Fruit fly (Drosophila melanogaster) whole organism, embryonic: ENCODE measurements around the gene CG1273.

Experiments used
- Adf1 ChIP-seq: fragments of 200-800 bp; sonication (Bioruptor generic); IDR thresholded peaks from 2 replicates; pipeline ENCODE4 v1.3.6; 2022; ENCODE audit warnings: missing biosample characterization, missing genetic modification characterization
- BEAF-32 ChIP-seq: fragments of 200-800 bp; sonication (Bioruptor generic); optimal IDR thresholded peaks from 3 replicates; lab custom pipeline; 2017; ENCODE audit warnings: missing biosample characterization, missing genetic modification characterization, mild to moderate bottlenecking, moderate library complexity, missing genetic modification reagents
- CG10267 ChIP-seq: fragments of 200-800 bp; sonication (Bioruptor generic); optimal IDR thresholded peaks from 2 replicates; lab custom pipeline; 2018; ENCODE audit warnings: missing biosample characterization, mild to moderate bottlenecking, missing genetic modification characterization, moderate library complexity
- CG12104 ChIP-seq: fragments of 200-800 bp; sonication (Bioruptor generic); optimal IDR thresholded peaks from 3 replicates; lab custom pipeline; 2016; ENCODE audit warnings: missing biosample characterization, missing genetic modification characterization
- CG13287 ChIP-seq: fragments of 200-800 bp; sonication (Bioruptor generic); IDR thresholded peaks from 2 replicates; pipeline ENCODE4 v1.3.6; 2022; ENCODE audit warnings: missing biosample characterization, missing genetic modification characterization; ENCODE audit not compliant: partially characterized antibody
- CG14710 ChIP-seq: fragments of 200-800 bp; sonication (Bioruptor generic); optimal IDR thresholded peaks from 3 replicates; lab custom pipeline; 2019; ENCODE audit warnings: missing biosample characterization, mild to moderate bottlenecking, missing genetic modification characterization, moderate library complexity
- CG16863 ChIP-seq: fragments of 200-800 bp; sonication (Bioruptor generic); optimal IDR thresholded peaks from 3 replicates; lab custom pipeline; 2016; ENCODE audit warnings: missing biosample characterization, missing genetic modification characterization
- CG1832 ChIP-seq: fragments of 200-800 bp; sonication (Bioruptor generic); optimal IDR thresholded peaks from 2 replicates; lab custom pipeline; 2017; ENCODE audit warnings: missing biosample characterization, mild to moderate bottlenecking, missing genetic modification characterization, inconsistent platforms
- CG18599 ChIP-seq: fragments of 200-800 bp; sonication (Bioruptor generic); optimal IDR thresholded peaks from 3 replicates; lab custom pipeline; 2017; ENCODE audit warnings: missing biosample characterization, missing genetic modification characterization, mild to moderate bottlenecking, moderate library complexity, missing genetic modification reagents
- CG31224 ChIP-seq: fragments of 200-800 bp; sonication (Bioruptor generic); IDR thresholded peaks from 2 replicates; pipeline ENCODE4 v1.3.6; 2022; ENCODE audit warnings: missing biosample characterization, missing genetic modification characterization
- CG34376 ChIP-seq: fragments of 200-800 bp; sonication (Bioruptor generic); optimal IDR thresholded peaks from 2 replicates; lab custom pipeline; 2018; ENCODE audit warnings: missing biosample characterization, mild to moderate bottlenecking, missing genetic modification characterization
- CG34422 ChIP-seq: fragments of 200-800 bp; sonication (Bioruptor generic); IDR thresholded peaks from 3 replicates; pipeline ENCODE4 v1.3.6; 2022; ENCODE audit warnings: missing biosample characterization, missing genetic modification characterization
- CG42726 ChIP-seq: fragments of 200-800 bp; sonication (Bioruptor generic); IDR thresholded peaks from 2 replicates; pipeline ENCODE4 v1.3.6; 2022; ENCODE audit warnings: missing biosample characterization, missing genetic modification characterization; ENCODE audit not compliant: partially characterized antibody
- CG4617 ChIP-seq: fragments of 200-800 bp; sonication (Bioruptor generic); optimal IDR thresholded peaks from 3 replicates; lab custom pipeline; 2016; ENCODE audit warnings: missing biosample characterization, missing genetic modification characterization, borderline replicate concordance
- CG7745 ChIP-seq: fragments of 200-800 bp; sonication (Bioruptor generic); optimal IDR thresholded peaks from 2 replicates; lab custom pipeline; 2018; ENCODE audit warnings: missing biosample characterization, mild to moderate bottlenecking, missing genetic modification characterization, moderate library complexity
- CG9797 ChIP-seq: fragments of 200-800 bp; sonication (Bioruptor generic); optimal IDR thresholded peaks from 3 replicates; lab custom pipeline; 2018; ENCODE audit warnings: missing biosample characterization, mild to moderate bottlenecking, missing genetic modification characterization
- Chrac-16 ChIP-seq: fragments of 200-800 bp; sonication (Bioruptor generic); optimal IDR thresholded peaks from 3 replicates; lab custom pipeline; 2016; ENCODE audit warnings: missing biosample characterization, missing genetic modification characterization
- E2f2 ChIP-seq: fragments of 200-800 bp; sonication (Bioruptor generic); IDR thresholded peaks from 2 replicates; pipeline ENCODE4 v1.3.6; 2022; ENCODE audit warnings: missing biosample characterization, missing genetic modification characterization
- Fer2 ChIP-seq: fragments of 200-800 bp; sonication (Bioruptor generic); optimal IDR thresholded peaks from 2 replicates; lab custom pipeline; 2018; ENCODE audit warnings: missing biosample characterization, mild to moderate bottlenecking, missing genetic modification characterization, moderate library complexity
- Fer3 ChIP-seq: fragments of 200-800 bp; sonication (Bioruptor generic); optimal IDR thresholded peaks from 2 replicates; lab custom pipeline; 2018; ENCODE audit warnings: missing biosample characterization, mild to moderate bottlenecking, missing genetic modification characterization, moderate library complexity
- Hmx ChIP-seq: fragments of 200-800 bp; sonication (Bioruptor generic); optimal IDR thresholded peaks from 2 replicates; lab custom pipeline; 2016; ENCODE audit warnings: missing biosample characterization, missing genetic modification characterization
- Hr3 ChIP-seq: fragments of 200-800 bp; sonication (Bioruptor generic); optimal IDR thresholded peaks from 3 replicates; lab custom pipeline; 2016; ENCODE audit warnings: missing biosample characterization, missing genetic modification characterization
- Lhr ChIP-seq: fragments of 200-800 bp; sonication (Bioruptor generic); optimal IDR thresholded peaks from 3 replicates; lab custom pipeline; 2017; ENCODE audit warnings: mild to moderate bottlenecking, missing biosample characterization, missing genetic modification reagents, missing genetic modification characterization
- MBD-R2 ChIP-seq: fragments of 200-800 bp; sonication (Bioruptor generic); IDR thresholded peaks from 2 replicates; pipeline ENCODE4 v1.3.6; 2022; ENCODE audit warnings: missing biosample characterization, missing genetic modification characterization
- MESR4 ChIP-seq: fragments of 200-800 bp; sonication (Bioruptor generic); optimal IDR thresholded peaks from 2 replicates; lab custom pipeline; 2018; ENCODE audit warnings: missing biosample characterization, mild to moderate bottlenecking, missing genetic modification characterization, moderate library complexity
- Neu2 ChIP-seq: fragments of 200-800 bp; sonication (Bioruptor generic); optimal IDR thresholded peaks from 3 replicates; lab custom pipeline; 2016; ENCODE audit warnings: missing biosample characterization, missing genetic modification characterization, borderline replicate concordance
- Sry-δ ChIP-seq: fragments of 200-800 bp; sonication (Bioruptor generic); optimal IDR thresholded peaks from 2 replicates; lab custom pipeline; 2016; ENCODE audit warnings: missing biosample characterization, missing genetic modification characterization
- Stat92E ChIP-seq, 3 experiments: fragments of >200 bp in 2 of 3; fragments of 200-800 bp in 1 of 3; sonication (Bioruptor generic) in 1 of 3; optimal IDR thresholded peaks; 2 replicates each; lab custom pipeline; 2017 to 2019; ENCODE audit warnings: missing biosample characterization in 3 of 3, missing genetic modification characterization in 3 of 3, mild to moderate bottlenecking in 1 of 3, moderate library complexity in 1 of 3
- YL-1 ChIP-seq: fragments of 200-800 bp; sonication (Bioruptor generic); optimal IDR thresholded peaks from 3 replicates; lab custom pipeline; 2017; ENCODE audit warnings: missing biosample characterization, mild to moderate bottlenecking, missing genetic modification characterization
- crc ChIP-seq: fragments of 200-800 bp; sonication (Bioruptor generic); optimal IDR thresholded peaks from 2 replicates; lab custom pipeline; 2016; ENCODE audit warnings: missing biosample characterization, missing genetic modification characterization
- dm ChIP-seq: fragments of 200-800 bp; sonication (Bioruptor generic); optimal IDR thresholded peaks from 3 replicates; lab custom pipeline; 2016; ENCODE audit warnings: missing biosample characterization, missing genetic modification characterization
- eve ChIP-seq, 2 experiments: fragments of >200 bp; optimal IDR thresholded peaks; 2 replicates each; lab custom pipeline; 2017; ENCODE audit warnings: missing biosample characterization in 2 of 2, missing genetic modification characterization in 2 of 2
- ewg ChIP-seq: fragments of 200-800 bp; sonication (Bioruptor generic); optimal IDR thresholded peaks from 3 replicates; lab custom pipeline; 2017; ENCODE audit warnings: mild to moderate bottlenecking, missing biosample characterization, missing genetic modification reagents, missing genetic modification characterization
- gfzf ChIP-seq: fragments of 200-800 bp; sonication (Bioruptor generic); optimal IDR thresholded peaks from 2 replicates; lab custom pipeline; 2016; ENCODE audit warnings: missing biosample characterization, mild to moderate bottlenecking, missing genetic modification characterization, moderate library complexity
- grn ChIP-seq: fragments of 200-800 bp; sonication (Bioruptor generic); optimal IDR thresholded peaks from 3 replicates; lab custom pipeline; 2017; ENCODE audit warnings: missing biosample characterization, missing genetic modification characterization
- odd ChIP-seq: fragments of 200-800 bp; sonication (Bioruptor generic); optimal IDR thresholded peaks from 2 replicates; lab custom pipeline; 2017; ENCODE audit warnings: missing biosample characterization, mild to moderate bottlenecking, missing genetic modification characterization
- row ChIP-seq: fragments of 200-800 bp; sonication (Bioruptor generic); IDR thresholded peaks from 3 replicates; pipeline ENCODE4 v1.3.6; 2022; ENCODE audit warnings: missing biosample characterization, missing genetic modification characterization
- salm ChIP-seq: fragments of 200-800 bp; sonication (Bioruptor generic); optimal IDR thresholded peaks from 2 replicates; lab custom pipeline; 2018; ENCODE audit warnings: missing biosample characterization, mild to moderate bottlenecking, missing genetic modification characterization
- sc ChIP-seq, 3 experiments: fragments of >200 bp in 2 of 3; fragments of 200-800 bp in 1 of 3; sonication (Bioruptor generic) in 1 of 3; optimal IDR thresholded peaks; 2 replicates in 2 of 3; 3 replicates in 1 of 3; lab custom pipeline; 2017; ENCODE audit warnings: mild to moderate bottlenecking in 1 of 3, missing biosample characterization in 1 of 3, missing genetic modification characterization in 1 of 3, missing genetic modification reagents in 1 of 3
- sens ChIP-seq: fragments of 200-800 bp; sonication (Bioruptor generic); peaks from one replicate; lab custom pipeline; 2016; ENCODE audit warnings: missing biosample characterization, missing genetic modification characterization
- stwl ChIP-seq: fragments of 200-800 bp; sonication (Bioruptor generic); optimal IDR thresholded peaks from 3 replicates; lab custom pipeline; 2018; ENCODE audit warnings: missing biosample characterization, mild to moderate bottlenecking, missing genetic modification characterization, moderate library complexity
- tll ChIP-seq, 2 experiments: fragments of 200-800 bp in 1 of 2; fragments of >200 bp in 1 of 2; sonication (Bioruptor generic) in 1 of 2; optimal IDR thresholded peaks; 2 replicates each; lab custom pipeline; 2017 to 2019; ENCODE audit warnings: missing biosample characterization in 2 of 2, missing genetic modification characterization in 2 of 2, mild to moderate bottlenecking in 1 of 2, moderate library complexity in 1 of 2
- trem ChIP-seq: fragments of 200-800 bp; optimal IDR thresholded peaks from 3 replicates; lab custom pipeline; 2019; ENCODE audit warnings: missing biosample characterization, mild to moderate bottlenecking, missing genetic modification characterization, moderate library complexity
- ttk ChIP-seq: fragments of 200-800 bp; sonication (Bioruptor generic); IDR thresholded peaks from 2 replicates; pipeline ENCODE4 v2.1.2; 2022; ENCODE audit warnings: missing biosample characterization, missing genetic modification characterization
- tup ChIP-seq: fragments of 200-800 bp; sonication (Bioruptor generic); optimal IDR thresholded peaks from 2 replicates; lab custom pipeline; 2016; ENCODE audit warnings: missing biosample characterization, mild to moderate bottlenecking, missing genetic modification characterization, moderate library complexity

Gene CG1273

dm6 chr3L:4318677-4319580 lies 55.4 kb downstream of the CG1273 start, which contains the start of gene PMP34 (continued):
- TF ChIP-seq CG34376 (GFP tag; lab: Kevin White, UChicago) (peak; percentile 45), Chrac-16 (GFP tag; lab: Kevin White, UChicago) (no peak), salm (tag; lab: Kevin White, UChicago) (no peak), tll (GFP tag; optimal IDR thresholded peaks at IDR 0.05; lab: Kevin White, UChicago) (no peak), CG1832 (GFP tag; lab: Kevin White, UChicago) (no peak), Fer3 (tag; lab: Kevin White, UChicago) (no peak), Hr3 (no peak), odd (GFP tag; lab: Kevin White, UChicago) (no peak), sc (optimal IDR thresholded peaks at IDR 0.05; lab: Kevin White, UChicago) (no peak), sc (GFP tag; optimal IDR thresholded peaks at IDR 0.05; lab: Kevin White, UChicago) (no peak), CG12104 (GFP tag; lab: Kevin White, UChicago) (no peak), CG42726 (no peak), CG31224 (GFP tag; lab: Robert Waterston, UW) (no peak), Adf1 (GFP tag; lab: Robert Waterston, UW) (peak; percentile 76; the same call in 1 of the 2 replicates), CG18599 (no peak), tup (GFP tag; lab: Kevin White, UChicago) (no peak), grn (GFP tag; lab: Kevin White, UChicago) (peak; percentile 83), crc (GFP tag; lab: Kevin White, UChicago) (no peak)

dm6 chr3L:4322032-4322617 lies 58.6 kb downstream of the CG1273 start, which contains the start of gene CG15014:
Gene CG15014, minus strand, starts transcription at chr3L:4322259.
- peak; percentile 86 for TF ChIP-seq sens (GFP tag; lab: Kevin White, UChicago)
- TF ChIP-seq trem (tag; lab: Kevin White, UChicago), result peak; percentile 29
- peak; percentile 14; the same call in 1 of the 2 replicates for TF ChIP-seq E2f2 (GFP tag; lab: Robert Waterston, UW)
- no peak for TF ChIP-seq eve (GFP tag; optimal IDR thresholded peaks at IDR 0.05; lab: Kevin White, UChicago)
- TF ChIP-seq CG16863 (GFP tag; lab: Kevin White, UChicago), result no peak
- TF ChIP-seq CG13287 (GFP tag; lab: Robert Waterston, UW), result peak; percentile 29; the same call in 1 of the 2 replicates
- no peak for TF ChIP-seq ttk
- peak; percentile 68 for TF ChIP-seq MBD-R2 (GFP tag; lab: Robert Waterston, UW)
- TF ChIP-seq Hmx (GFP tag; lab: Kevin White, UChicago), result no peak
- peak; percentile 25 for TF ChIP-seq BEAF-32
- no peak for TF ChIP-seq ewg (GFP tag; lab: Kevin White, UChicago)
- TF ChIP-seq dm (GFP tag; lab: Kevin White, UChicago), result peak; percentile 43
- no peak for TF ChIP-seq Sry-δ (GFP tag; lab: Kevin White, UChicago)
- TF ChIP-seq MESR4 (GFP tag; lab: Kevin White, UChicago), result peak; percentile 40
- TF ChIP-seq CG34422 (GFP tag; lab: Robert Waterston, UW), result peak; percentile 16; the same call in 1 of the 3 replicates
- TF ChIP-seq CG7745 (tag; lab: Kevin White, UChicago), result no peak
- peak; percentile 23 for TF ChIP-seq CG14710 (tag; lab: Kevin White, UChicago)
- TF ChIP-seq CG10267 (tag; lab: Kevin White, UChicago), result peak; percentile 34
- peak; percentile 42; the same call in 2 of the 3 replicates for TF ChIP-seq row (GFP tag; lab: Robert Waterston, UW)
- TF ChIP-seq stwl (tag; lab: Kevin White, UChicago), result peak; percentile 92
- TF ChIP-seq Neu2, result no peak
- peak; percentile 43 for TF ChIP-seq CG4617 (GFP tag; lab: Kevin White, UChicago)
- TF ChIP-seq YL-1, result peak; percentile 48
- TF ChIP-seq CG9797 (GFP tag; lab: Kevin White, UChicago), result peak; percentile 70
- no peak for TF ChIP-seq Fer2 (tag; lab: Kevin White, UChicago)
- peak; percentile 6 for TF ChIP-seq Lhr (GFP tag; lab: Kevin White, UChicago)
- TF ChIP-seq Stat92E (GFP tag; optimal IDR thresholded peaks at IDR 0.05; lab: Kevin White, UChicago), result peak in 1 of 3 experiments; percentile 14
- TF ChIP-seq gfzf (GFP tag; lab: Kevin White, UChicago), result peak; percentile 85
